Worm (Caenorhabditis elegans): ENCODE measurements around the gene F21C10.1.
A peak's percentile ranks its signal among the peaks of the same experiment; 100 is the strongest.

Gene F21C10.1

DNA sequence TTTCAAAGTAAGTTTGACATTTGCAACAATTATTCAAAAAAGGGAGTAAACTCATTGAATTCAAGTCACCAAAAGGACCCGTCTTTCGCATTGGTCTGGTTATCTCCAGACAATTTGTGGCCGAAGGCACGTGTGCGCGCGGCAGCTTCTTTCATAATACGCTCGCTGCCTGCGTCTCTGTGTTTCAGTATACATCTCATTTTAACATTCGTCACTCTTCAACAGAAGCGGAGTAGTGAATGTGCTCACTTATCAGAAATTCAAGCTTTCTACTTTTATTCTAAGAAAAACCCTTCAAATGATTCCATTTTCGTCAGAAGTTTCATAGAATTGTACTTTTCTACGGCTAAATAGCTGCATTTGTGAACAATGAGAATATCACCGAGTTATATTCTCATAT is 3.6 kb upstream of the F21C10.1 start (continued):
- TF ChIP-seq arid-1 (GFP tag; conservative IDR thresholded peaks at IDR 0.05) = no peak
- TF ChIP-seq lsy-2 (tag; optimal IDR thresholded peaks at IDR 0.05) = no peak
- TF ChIP-seq set-16 (GFP tag; IDR thresholded peaks at IDR 0.05) = no peak
- no peak for TF ChIP-seq egl-43 (GFP tag; IDR thresholded peaks at IDR 0.05)
- TF ChIP-seq nhr-237 (tag; optimal IDR thresholded peaks at IDR 0.05) = no peak
- no peak for TF ChIP-seq F44E2.7 (GFP tag; IDR thresholded peaks at IDR 0.05)
- no peak for TF ChIP-seq ztf-7 (tag; optimal IDR thresholded peaks at IDR 0.05)
- TF ChIP-seq dmd-8 (GFP tag; IDR thresholded peaks at IDR 0.05) = no peak
- no peak for TF ChIP-seq Y48G9A.11 (GFP tag; IDR thresholded peaks at IDR 0.05)
- TF ChIP-seq php-3 (GFP tag; IDR thresholded peaks at IDR 0.05) = no peak
- TF ChIP-seq pqm-1 (tag; optimal IDR thresholded peaks at IDR 0.05) = no peak
- no peak for TF ChIP-seq lim-7 (GFP tag; IDR thresholded peaks at IDR 0.05)
- TF ChIP-seq dve-1 (tag; optimal IDR thresholded peaks at IDR 0.05; ENCODE audit: insufficient read depth) = no peak
- no peak for TF ChIP-seq unc-39 (tag; optimal IDR thresholded peaks at IDR 0.05)
- TF ChIP-seq ztf-11 (tag; optimal IDR thresholded peaks at IDR 0.05) = no peak
- TF ChIP-seq F10B5.3 (tag; optimal IDR thresholded peaks at IDR 0.05) = no peak

- no peak for TF ChIP-seq T26A8.4 (GFP tag; IDR thresholded peaks at IDR 0.05)
- TF ChIP-seq hlh-30 (tag; optimal IDR thresholded peaks at IDR 0.05; ENCODE audit: insufficient read depth) = no peak
- no peak for TF ChIP-seq mes-2 (tag; optimal IDR thresholded peaks at IDR 0.05; ENCODE audit: poor library complexity, severe bottlenecking)
- no peak for TF ChIP-seq lin-13 (GFP tag; optimal IDR thresholded peaks at IDR 0.05)
- TF ChIP-seq set-16 (GFP tag; IDR thresholded peaks at IDR 0.05) = no peak
- no peak for TF ChIP-seq lir-3 (tag; optimal IDR thresholded peaks at IDR 0.05)
- no peak for TF ChIP-seq nhr-10 (tag; optimal IDR thresholded peaks at IDR 0.05)
- TF ChIP-seq F49E8.2 (tag; optimal IDR thresholded peaks at IDR 0.05; ENCODE audit: borderline replicate concordance) = no peak
- TF ChIP-seq daf-12 (tag; optimal IDR thresholded peaks at IDR 0.05) = no peak
Observed at ce11 chrV:9130766-9131165, 1.4 kb upstream of the F21C10.1 start, which contains the start of gene F21C10.19. Gene F21C10.19, plus strand, starts transcription at chrV:9131066.

- TF ChIP-seq unc-62 (GFP tag; optimal IDR thresholded peaks at IDR 0.05 in 1 of 2) (peak in 1 of 2 experiments; percentile 53), unc-62 (tag; optimal IDR thresholded peaks at IDR 0.05) (no peak), daf-8 (GFP tag; IDR thresholded peaks at IDR 0.05) (no peak)
Observed at ce11 chrV:9133950-9134349, 1.8 kb downstream of the F21C10.1 start, which contains the start of gene B0222.1. Gene B0222.1, plus strand, starts transcription at chrV:9134255.

DNA sequence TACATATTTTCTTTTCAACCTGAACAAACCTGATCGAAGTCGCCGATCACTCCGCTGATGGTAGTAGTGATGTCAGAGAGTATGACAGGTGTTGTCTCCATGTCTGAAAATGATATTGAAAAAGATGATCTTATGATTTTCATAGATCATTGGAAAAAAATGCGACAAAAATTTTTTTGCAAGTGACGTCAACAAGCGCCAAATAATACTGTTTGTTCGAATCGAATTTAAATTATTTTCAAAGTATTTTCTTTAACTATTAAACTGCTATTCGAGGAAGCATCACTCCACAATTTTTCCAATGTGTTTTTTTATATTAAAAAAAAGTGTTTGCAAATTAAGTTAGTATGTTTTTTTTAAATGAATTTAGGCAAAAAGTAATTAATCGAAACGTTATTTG is 5.5 kb downstream of the F21C10.1 start, which contains the start of gene pitr-2:
TSS of gene pitr-2 (minus strand) at position 101 of the 400 bp plus-strand sequence.
- TF ChIP-seq zip-11 (GFP tag; IDR thresholded peaks at IDR 0.05) = no peak
- TF ChIP-seq set-16 (GFP tag; IDR thresholded peaks at IDR 0.05) = no peak
- TF ChIP-seq spr-1 (tag; optimal IDR thresholded peaks at IDR 0.05) = no peak
- TF ChIP-seq nhr-237 (tag; optimal IDR thresholded peaks at IDR 0.05) = no peak
- no peak for TF ChIP-seq lin-13 (GFP tag; optimal IDR thresholded peaks at IDR 0.05)
- TF ChIP-seq lin-29 (GFP tag; IDR thresholded peaks at IDR 0.05) = no peak
- no peak for TF ChIP-seq lir-3 (tag; optimal IDR thresholded peaks at IDR 0.05)
- TF ChIP-seq nhr-28 (tag; optimal IDR thresholded peaks at IDR 0.05) = no peak
- no peak for TF ChIP-seq aly-2 (tag; optimal IDR thresholded peaks at IDR 0.05)
- TF ChIP-seq snpc-1.2 (GFP tag; IDR thresholded peaks at IDR 0.05) = no peak
- TF ChIP-seq hlh-30 (tag; optimal IDR thresholded peaks at IDR 0.05; ENCODE audit: insufficient read depth) = no peak
- no peak for TF ChIP-seq R02D3.7 (tag; optimal IDR thresholded peaks at IDR 0.05)
- no peak for TF ChIP-seq ZK546.5 (tag; optimal IDR thresholded peaks at IDR 0.05)

ce11 chrV:9141297-9141696 is 9.2 kb downstream of the F21C10.1 start, which contains the start of gene pitr-3:
Gene pitr-3, minus strand, starts transcription at chrV:9141397.
- TF ChIP-seq zfp-2 (tag; optimal IDR thresholded peaks at IDR 0.05) (no peak), cey-2 (tag; optimal IDR thresholded peaks at IDR 0.05; ENCODE audit: borderline replicate concordance, insufficient read depth) (no peak), nhr-237 (tag; optimal IDR thresholded peaks at IDR 0.05) (no peak), zag-1 (tag; optimal IDR thresholded peaks at IDR 0.05) (no peak), nhr-25 (tag; optimal IDR thresholded peaks at IDR 0.05; ENCODE audit: borderline replicate concordance, insufficient read depth) (no peak), rbr-2 (tag; optimal IDR thresholded peaks at IDR 0.05) (no peak), F44E2.7 (GFP tag; IDR thresholded peaks at IDR 0.05) (no peak), nhr-48 (tag; optimal IDR thresholded peaks at IDR 0.05) (no peak), gei-8 (GFP tag; optimal IDR thresholded peaks at IDR 0.05) (no peak), T20F7.1 (GFP tag; optimal IDR thresholded peaks at IDR 0.05) (no peak), mxl-3 (GFP tag; optimal IDR thresholded peaks at IDR 0.05) (no peak), fkh-10 (GFP tag; optimal IDR thresholded peaks at IDR 0.05) (no peak), Y5F2A.4 (GFP tag; optimal IDR thresholded peaks at IDR 0.05) (no peak)
